Fruit fly (Drosophila melanogaster) whole organism, embryonic: Measurements from ENCODE around the gene Glg1.

Experiments used
- CG10321 ChIP-seq: fragments of 200-800 bp; sonication (Bioruptor generic); IDR thresholded peaks from 2 replicates; pipeline ENCODE4 v1.3.6; 2022; ENCODE audit warnings: missing biosample characterization, missing genetic modification characterization
- CG10462 ChIP-seq: fragments of 200-800 bp; sonication (Bioruptor generic); optimal IDR thresholded peaks from 2 replicates; lab custom pipeline; 2016; ENCODE audit warnings: missing biosample characterization, missing genetic modification characterization
- CG10654 ChIP-seq: fragments of 200-800 bp; sonication (Bioruptor generic); optimal IDR thresholded peaks from 2 replicates; lab custom pipeline; 2016; ENCODE audit warnings: missing biosample characterization, missing genetic modification characterization
- CG11723 ChIP-seq: fragments of 200-800 bp; sonication (Bioruptor generic); optimal IDR thresholded peaks from 2 replicates; lab custom pipeline; 2017; ENCODE audit warnings: missing biosample characterization, mild to moderate bottlenecking, missing genetic modification characterization
- CG13296 ChIP-seq: fragments of 200-800 bp; sonication (Bioruptor generic); optimal IDR thresholded peaks from 3 replicates; lab custom pipeline; 2018; ENCODE audit warnings: missing biosample characterization, mild to moderate bottlenecking, missing genetic modification characterization
- CG1647 ChIP-seq: fragments of 200-800 bp; sonication (Bioruptor generic); optimal IDR thresholded peaks from 3 replicates; lab custom pipeline; 2016; ENCODE audit warnings: missing biosample characterization, missing genetic modification characterization
- CG17359 ChIP-seq: fragments of 200-800 bp; sonication (Bioruptor generic); optimal IDR thresholded peaks from 3 replicates; lab custom pipeline; 2018; ENCODE audit warnings: missing biosample characterization, mild to moderate bottlenecking, missing genetic modification characterization, moderate library complexity
- CG2116 ChIP-seq: fragments of 200-800 bp; sonication (Bioruptor generic); optimal IDR thresholded peaks from 3 replicates; lab custom pipeline; 2018; ENCODE audit warnings: missing biosample characterization, mild to moderate bottlenecking, missing genetic modification characterization
- CG2129 ChIP-seq: fragments of 200-800 bp; sonication (Bioruptor generic); IDR thresholded peaks from 2 replicates; pipeline ENCODE4 v1.3.6; 2022; ENCODE audit warnings: missing biosample characterization, missing genetic modification characterization; ENCODE audit not compliant: partially characterized antibody
- CG34376 ChIP-seq: fragments of 200-800 bp; sonication (Bioruptor generic); optimal IDR thresholded peaks from 2 replicates; lab custom pipeline; 2018; ENCODE audit warnings: missing biosample characterization, mild to moderate bottlenecking, missing genetic modification characterization
- CG3847 ChIP-seq: fragments of 200-800 bp; sonication (Bioruptor generic); IDR thresholded peaks from 2 replicates; pipeline ENCODE4 v1.3.6; 2022; ENCODE audit warnings: missing biosample characterization, missing genetic modification characterization
- CG4854 ChIP-seq: fragments of 200-800 bp; sonication (Bioruptor generic); optimal IDR thresholded peaks from 2 replicates; lab custom pipeline; 2016; ENCODE audit warnings: missing biosample characterization, missing genetic modification characterization, inconsistent platforms
- CG7372 ChIP-seq: fragments of 200-800 bp; sonication (Bioruptor generic); IDR thresholded peaks from 2 replicates; pipeline ENCODE4 v1.3.6; 2022; ENCODE audit warnings: missing biosample characterization, missing genetic modification characterization
- CG7839 ChIP-seq: fragments of 200-800 bp; sonication (Bioruptor generic); optimal IDR thresholded peaks from 3 replicates; lab custom pipeline; 2018; ENCODE audit warnings: missing biosample characterization, mild to moderate bottlenecking, missing genetic modification characterization, moderate library complexity
- CG7963 ChIP-seq: fragments of 200-800 bp; sonication (Bioruptor generic); IDR thresholded peaks from 3 replicates; pipeline ENCODE4 v1.3.6; 2022; ENCODE audit warnings: missing biosample characterization, missing genetic modification characterization; ENCODE audit not compliant: partially characterized antibody
- CG8281 ChIP-seq: fragments of 200-800 bp; sonication (Bioruptor generic); optimal IDR thresholded peaks from 2 replicates; lab custom pipeline; 2018; ENCODE audit warnings: missing biosample characterization, mild to moderate bottlenecking, missing genetic modification characterization, moderate library complexity
- CG9797 ChIP-seq: fragments of 200-800 bp; sonication (Bioruptor generic); optimal IDR thresholded peaks from 3 replicates; lab custom pipeline; 2018; ENCODE audit warnings: missing biosample characterization, mild to moderate bottlenecking, missing genetic modification characterization
- CHES-1-like ChIP-seq: fragments of 200-800 bp; sonication (Bioruptor generic); optimal IDR thresholded peaks from 2 replicates; lab custom pipeline; 2016; ENCODE audit warnings: missing biosample characterization, missing genetic modification characterization
- D19B ChIP-seq: fragments of 200-800 bp; sonication (Bioruptor generic); optimal IDR thresholded peaks from 2 replicates; lab custom pipeline; 2017; ENCODE audit warnings: missing biosample characterization, mild to moderate bottlenecking, missing genetic modification characterization
- E2f2 ChIP-seq: fragments of 200-800 bp; sonication (Bioruptor generic); IDR thresholded peaks from 2 replicates; pipeline ENCODE4 v1.3.6; 2022; ENCODE audit warnings: missing biosample characterization, missing genetic modification characterization
- ERR ChIP-seq: fragments of 200-800 bp; sonication (Bioruptor generic); optimal IDR thresholded peaks from 2 replicates; lab custom pipeline; 2016; ENCODE audit warnings: missing biosample characterization, missing genetic modification characterization
- Fer1 ChIP-seq: fragments of 200-800 bp; sonication (Bioruptor generic); optimal IDR thresholded peaks from 2 replicates; lab custom pipeline; 2017; ENCODE audit warnings: missing biosample characterization, mild to moderate bottlenecking, missing genetic modification characterization
- HLH3B ChIP-seq: fragments of 200-800 bp; sonication (Bioruptor generic); IDR thresholded peaks from 2 replicates; pipeline ENCODE4 v1.3.6; 2022; ENCODE audit warnings: missing biosample characterization, missing genetic modification characterization
- Hr51 ChIP-seq, 2 experiments: fragments of 200-800 bp; sonication (Bioruptor generic); optimal IDR thresholded peaks; 2 replicates in 1 of 2; 3 replicates in 1 of 2; lab custom pipeline; 2016 to 2018; ENCODE audit warnings: missing biosample characterization in 2 of 2, missing genetic modification characterization in 2 of 2, mild to moderate bottlenecking in 1 of 2, moderate library complexity in 1 of 2
- Lhr ChIP-seq: fragments of 200-800 bp; sonication (Bioruptor generic); optimal IDR thresholded peaks from 3 replicates; lab custom pipeline; 2017; ENCODE audit warnings: mild to moderate bottlenecking, missing biosample characterization, missing genetic modification reagents, missing genetic modification characterization
- MBD-R2 ChIP-seq: fragments of 200-800 bp; sonication (Bioruptor generic); IDR thresholded peaks from 2 replicates; pipeline ENCODE4 v1.3.6; 2022; ENCODE audit warnings: missing biosample characterization, missing genetic modification characterization
- MTF-1 ChIP-seq: fragments of 200-800 bp; sonication (Bioruptor generic); optimal IDR thresholded peaks from 2 replicates; lab custom pipeline; 2018; ENCODE audit warnings: missing biosample characterization, mild to moderate bottlenecking, missing genetic modification characterization, borderline replicate concordance
- Side ChIP-seq: fragments of 200-800 bp; sonication (Bioruptor generic); optimal IDR thresholded peaks from 2 replicates; lab custom pipeline; 2016; ENCODE audit warnings: missing biosample characterization, missing genetic modification characterization
- Six4 ChIP-seq: fragments of 200-800 bp; sonication (Bioruptor generic); optimal IDR thresholded peaks from 2 replicates; lab custom pipeline; 2016; ENCODE audit warnings: missing biosample characterization, missing genetic modification characterization
- Sox100B ChIP-seq: fragments of 200-800 bp; sonication (Bioruptor generic); optimal IDR thresholded peaks from 3 replicates; lab custom pipeline; 2018; ENCODE audit warnings: missing biosample characterization, mild to moderate bottlenecking, missing genetic modification characterization
- Sry-δ ChIP-seq: fragments of 200-800 bp; sonication (Bioruptor generic); optimal IDR thresholded peaks from 2 replicates; lab custom pipeline; 2016; ENCODE audit warnings: missing biosample characterization, missing genetic modification characterization
- abd-A ChIP-seq: fragments of 200-800 bp; sonication (Bioruptor generic); optimal IDR thresholded peaks from 3 replicates; lab custom pipeline; 2019; ENCODE audit warnings: missing biosample characterization, mild to moderate bottlenecking, missing genetic modification characterization, moderate library complexity
- az2 ChIP-seq: fragments of 200-800 bp; sonication (Bioruptor generic); optimal IDR thresholded peaks from 3 replicates; lab custom pipeline; 2016; ENCODE audit warnings: missing biosample characterization, missing genetic modification characterization
- bcd ChIP-seq: fragments of 200-800 bp; sonication (Bioruptor generic); optimal IDR thresholded peaks from 2 replicates; lab custom pipeline; 2017; ENCODE audit warnings: missing biosample characterization, mild to moderate bottlenecking, missing genetic modification characterization
- bigmax ChIP-seq: fragments of 200-800 bp; sonication (Bioruptor generic); optimal IDR thresholded peaks from 2 replicates; lab custom pipeline; 2018; ENCODE audit warnings: missing biosample characterization, mild to moderate bottlenecking, missing genetic modification characterization
- chinmo ChIP-seq: fragments of 200-800 bp; sonication (Bioruptor generic); IDR thresholded peaks from 4 replicates; pipeline ENCODE4 v1.3.6; 2022; ENCODE audit warnings: missing biosample characterization, missing genetic modification characterization; ENCODE audit not compliant: partially characterized antibody
- chn ChIP-seq: fragments of 200-800 bp; sonication (Bioruptor generic); optimal IDR thresholded peaks from 2 replicates; lab custom pipeline; 2016; ENCODE audit warnings: missing biosample characterization, missing genetic modification characterization
- dpn ChIP-seq, 2 experiments: fragments of 200-800 bp; sonication (Bioruptor generic); optimal IDR thresholded peaks; 3 replicates each; lab custom pipeline; 2016; ENCODE audit warnings: missing biosample characterization in 2 of 2, missing genetic modification characterization in 2 of 2
- emc ChIP-seq: fragments of 200-800 bp; sonication (Bioruptor generic); optimal IDR thresholded peaks from 2 replicates; lab custom pipeline; 2016; ENCODE audit warnings: missing biosample characterization, missing genetic modification characterization
- exex ChIP-seq: fragments of 200-800 bp; sonication (Bioruptor generic); optimal IDR thresholded peaks from 4 replicates; lab custom pipeline; 2018; ENCODE audit warnings: missing biosample characterization, mild to moderate bottlenecking, missing genetic modification characterization, moderate library complexity
- eyg ChIP-seq: fragments of 200-800 bp; sonication (Bioruptor generic); optimal IDR thresholded peaks from 3 replicates; lab custom pipeline; 2016; ENCODE audit warnings: missing biosample characterization, missing genetic modification characterization
- gfzf ChIP-seq: fragments of 200-800 bp; sonication (Bioruptor generic); optimal IDR thresholded peaks from 2 replicates; lab custom pipeline; 2016; ENCODE audit warnings: missing biosample characterization, mild to moderate bottlenecking, missing genetic modification characterization, moderate library complexity
- grau ChIP-seq: fragments of 200-800 bp; optimal IDR thresholded peaks from 3 replicates; lab custom pipeline; 2019; ENCODE audit warnings: missing biosample characterization, mild to moderate bottlenecking, missing genetic modification characterization, moderate library complexity
- hkb ChIP-seq, 2 experiments: fragments of 200-800 bp in 1 of 2; fragments of >200 bp in 1 of 2; sonication (Bioruptor generic) in 1 of 2; IDR thresholded peaks in 1 of 2; optimal IDR thresholded peaks in 1 of 2; 2 replicates each; pipeline versions ENCODE4 v1.3.6 to Lab custom; 2017 to 2022; ENCODE audit warnings: missing biosample characterization in 1 of 2, missing genetic modification characterization in 1 of 2
- pho ChIP-seq: fragments of 200-800 bp; sonication (Bioruptor generic); optimal IDR thresholded peaks from 2 replicates; lab custom pipeline; 2016; ENCODE audit warnings: missing biosample characterization, missing genetic modification characterization
- pzg ChIP-seq: fragments of 200-800 bp; sonication (Bioruptor generic); optimal IDR thresholded peaks from 3 replicates; lab custom pipeline; 2018; ENCODE audit warnings: missing biosample characterization, mild to moderate bottlenecking, missing genetic modification characterization, moderate library complexity
- ro ChIP-seq: fragments of 200-800 bp; sonication (Bioruptor generic); IDR thresholded peaks from 2 replicates; pipeline ENCODE4 v1.3.6; 2022; ENCODE audit warnings: missing biosample characterization, missing genetic modification characterization
- sr ChIP-seq: fragments of 200-800 bp; sonication (Bioruptor generic); IDR thresholded peaks from 3 replicates; pipeline ENCODE4 v1.3.6; 2022; ENCODE audit warnings: missing biosample characterization, missing genetic modification characterization
- twi ChIP-seq: fragments of 200-800 bp; optimal IDR thresholded peaks from 2 replicates; lab custom pipeline; 2019; ENCODE audit warnings: missing biosample characterization, mild to moderate bottlenecking, missing genetic modification characterization, moderate library complexity
- vvl ChIP-seq: fragments of 200-800 bp; sonication (Bioruptor generic); IDR thresholded peaks from 2 replicates; pipeline ENCODE4 v1.3.6; 2022; ENCODE audit warnings: missing biosample characterization, missing genetic modification characterization

Glg1 gene

dm6 chr3L:21516716-21517266 is 9.5 kb upstream of the Glg1 start (continued):
- TF ChIP-seq ERR (no peak), CG11723 (no peak), CG34376 (GFP tag; lab: Kevin White, UChicago) (no peak), CG10654 (GFP tag; lab: Kevin White, UChicago) (no peak), grau (tag; lab: Kevin White, UChicago) (peak; percentile 3), ro (GFP tag; lab: Robert Waterston, UW) (no peak), Fer1 (GFP tag; lab: Kevin White, UChicago) (peak; percentile 17), Six4 (GFP tag; lab: Kevin White, UChicago) (no peak), CG7839 (tag; lab: Kevin White, UChicago) (no peak), CG10462 (GFP tag; lab: Kevin White, UChicago) (peak; percentile 11), twi (no peak), HLH3B (GFP tag; lab: Robert Waterston, UW) (no peak), CG2129 (GFP tag; lab: Robert Waterston, UW) (no peak), CHES-1-like (GFP tag; lab: Kevin White, UChicago) (peak; percentile 38), chinmo (GFP tag; lab: Robert Waterston, UW) (no peak), CG2116 (GFP tag; lab: Kevin White, UChicago) (peak; percentile 63), CG4854 (GFP tag; lab: Kevin White, UChicago) (no peak), bigmax (GFP tag; lab: Kevin White, UChicago) (peak; percentile 100), CG9797 (GFP tag; lab: Kevin White, UChicago) (peak; percentile 88), CG1647 (GFP tag; lab: Kevin White, UChicago) (no peak), MTF-1 (GFP tag; lab: Kevin White, UChicago) (no peak), CG13296 (GFP tag; lab: Kevin White, UChicago) (no peak), eyg (GFP tag; lab: Kevin White, UChicago) (no peak), Sox100B (GFP tag; lab: Kevin White, UChicago) (no peak), Side (GFP tag; lab: Kevin White, UChicago) (peak; percentile 35), az2 (GFP tag; lab: Kevin White, UChicago) (peak; percentile 27), E2f2 (GFP tag; lab: Robert Waterston, UW) (peak; percentile 15; the same call in 1 of the 2 replicates), Hr51 (GFP tag; optimal IDR thresholded peaks at IDR 0.05; lab: Kevin White, UChicago) (peak in 1 of 2 experiments; percentile 24), Lhr (GFP tag; lab: Kevin White, UChicago) (peak; percentile 73), D19B (GFP tag; lab: Kevin White, UChicago) (no peak), MBD-R2 (peak; percentile 56; the same call in 1 of the 2 replicates), Sry-δ (peak; percentile 39), pzg (GFP tag; lab: Kevin White, UChicago) (peak; percentile 69), CG17359 (tag; lab: Kevin White, UChicago) (no peak), exex (no peak), gfzf (GFP tag; lab: Kevin White, UChicago) (peak; percentile 95), pho (GFP tag; lab: Kevin White, UChicago) (peak; percentile 6), sr (GFP tag; lab: Robert Waterston, UW) (peak; percentile 13; the same call in 1 of the 3 replicates), abd-A (tag; lab: Kevin White, UChicago) (no peak), CG3847 (GFP tag; lab: Robert Waterston, UW) (peak; percentile 37; the same call in 1 of the 2 replicates), bcd (GFP tag; lab: Kevin White, UChicago) (no peak), CG8281 (tag; lab: Kevin White, UChicago) (no peak), CG7372 (no peak), hkb (optimal IDR thresholded peaks at IDR 0.05; lab: Kevin White, UChicago) (no peak), hkb (GFP tag; IDR thresholded peaks at IDR 0.05; lab: Robert Waterston, UW) (no peak), vvl (GFP tag; lab: Robert Waterston, UW) (peak; percentile 42), emc (GFP tag; lab: Kevin White, UChicago) (no peak), chn (GFP tag; lab: Kevin White, UChicago) (no peak), dpn (GFP tag; optimal IDR thresholded peaks at IDR 0.05; lab: Kevin White, UChicago) (peak in 1 of 2 experiments; percentile 40), CG7963 (GFP tag; lab: Robert Waterston, UW) (no peak), CG10321 (GFP tag; lab: Robert Waterston, UW) (no peak)
